Worm (Caenorhabditis elegans): ENCODE measurements around the gene F49E2.2.

DNA sequence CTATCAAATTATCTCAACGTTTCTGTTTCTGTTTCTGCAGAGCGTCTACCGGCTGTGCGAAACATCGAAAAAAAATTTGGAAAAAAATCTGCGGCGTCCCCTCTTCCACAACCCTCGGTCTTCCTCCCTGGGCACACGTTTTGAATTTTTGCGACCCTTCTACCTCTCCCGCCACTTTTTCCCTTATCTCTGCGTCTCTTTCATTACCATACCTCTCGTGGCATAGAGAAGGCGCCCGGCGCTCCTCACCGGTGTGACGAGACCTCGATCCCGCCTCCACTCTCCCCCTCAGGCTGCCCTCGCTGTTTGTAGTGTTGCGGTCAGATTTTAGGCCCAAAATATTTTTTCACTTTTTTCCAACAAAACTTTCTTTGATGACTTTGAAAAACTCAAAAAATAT, 14.1 kb upstream of the F49E2.2 start:
- TF ChIP-seq him-1 (tag; optimal IDR thresholded peaks at IDR 0.05): no peak
- no peak for TF ChIP-seq dao-5 (tag; optimal IDR thresholded peaks at IDR 0.05)

All from whole organism, L4/young adult.